Worm (Caenorhabditis elegans): ENCODE results near the gene K10B3.5.

DNA sequence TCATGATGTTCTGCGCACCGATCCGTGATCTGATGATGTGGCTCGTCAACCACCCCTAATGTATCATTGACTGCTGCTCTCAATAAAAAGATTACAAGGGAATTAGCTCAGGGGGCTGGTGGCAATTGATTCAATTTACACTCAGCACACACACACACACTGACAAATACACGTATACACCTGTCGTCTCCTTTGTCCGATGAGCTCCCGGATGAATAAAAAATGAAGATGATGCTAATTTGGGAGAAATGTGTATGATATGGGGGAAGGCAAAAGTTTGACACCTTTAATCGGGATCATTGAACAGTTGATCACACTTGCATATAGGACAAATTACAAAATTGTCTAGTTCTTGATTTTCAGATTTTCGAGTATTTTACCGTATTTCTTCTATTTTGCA lies 39.2 kb downstream of the K10B3.5 start:
- TF ChIP-seq pes-1 (GFP tag; IDR thresholded peaks at IDR 0.05) (no peak), ceh-36 (tag; optimal IDR thresholded peaks at IDR 0.05) (no peak), hnd-1 (tag; optimal IDR thresholded peaks at IDR 0.05) (no peak)

Measured in whole organism, early embryonic.